Fruit fly (Drosophila melanogaster): ENCODE measurements around the gene VAChT.

DNA sequence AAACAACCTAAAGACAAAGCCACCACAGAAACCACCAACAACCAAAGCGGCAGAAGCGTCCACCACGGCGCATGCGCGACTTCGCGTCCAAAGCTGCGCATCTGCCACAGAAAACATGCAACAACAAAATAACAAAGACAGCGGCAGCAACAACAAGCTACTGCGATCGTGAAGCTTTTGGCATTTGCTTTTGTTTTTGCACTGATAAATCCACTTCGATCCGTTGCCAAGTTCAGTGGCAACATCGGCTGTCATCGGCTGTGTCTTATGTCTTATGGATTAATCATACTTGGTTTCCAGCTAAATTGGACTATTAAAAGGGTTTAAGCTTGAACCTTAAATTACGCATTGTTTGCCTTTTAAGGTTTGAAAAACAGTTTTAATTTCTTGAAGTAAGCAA is 12.7 kb upstream of the VAChT start, which contains the start of gene Muc91C:
- TF ChIP-seq CG1603 (tag; optimal IDR thresholded peaks at IDR 0.05) (no peak), Side (GFP tag; optimal IDR thresholded peaks at IDR 0.05) (no peak), nau (GFP tag; optimal IDR thresholded peaks at IDR 0.05) (no peak), CG42726 (GFP tag; IDR thresholded peaks at IDR 0.05; ENCODE audit: partially characterized antibody) (no peak), ind (GFP tag; optimal IDR thresholded peaks at IDR 0.05) (no peak), maf-S (GFP tag; optimal IDR thresholded peaks at IDR 0.05) (no peak), Atf6 (GFP tag; IDR thresholded peaks at IDR 0.05) (no peak), Atf3 (GFP tag; optimal IDR thresholded peaks at IDR 0.05) (no peak), insv (GFP tag; optimal IDR thresholded peaks at IDR 0.05) (no peak), br (optimal IDR thresholded peaks at IDR 0.05) (no peak)

All from whole organism, embryonic.